Fruit fly (Drosophila melanogaster) whole organism: ENCODE data around the gene CG6106.
A peak's percentile ranks its signal among the peaks of the same experiment; 100 is the strongest.

Source experiments
- CG8478 ChIP-seq: fragments of >200 bp; optimal IDR thresholded peaks from 2 replicates; lab custom pipeline; 2018; ENCODE audit warnings: inconsistent platforms
- Dll ChIP-seq: fragments of >200 bp; optimal IDR thresholded peaks from 2 replicates; lab custom pipeline; 2017
- EcR ChIP-seq, 2 experiments: fragments of >200 bp; optimal IDR thresholded peaks; 2 replicates each; lab custom pipeline; 2017; ENCODE audit warnings: missing biosample characterization in 2 of 2, missing genetic modification characterization in 2 of 2, missing genetic modification reagents in 2 of 2
- pan ChIP-seq: fragments of >200 bp; optimal IDR thresholded peaks from 2 replicates; lab custom pipeline; 2017
- psq ChIP-seq: fragments of >200 bp; optimal IDR thresholded peaks from 2 replicates; lab custom pipeline; 2017
- usp ChIP-seq: fragments of >200 bp; optimal IDR thresholded peaks from 2 replicates; lab custom pipeline; 2017; ENCODE audit warnings: missing biosample characterization, missing genetic modification characterization, mixed read lengths

The CG6106 gene

dm6 chrX:18406593-18407393 lies 48.1 kb downstream of the CG6106 start:
- TF ChIP-seq usp (GFP tag; lab: Kevin White, UChicago): no peak
- no peak for TF ChIP-seq Dll (lab: Kevin White, UChicago)
- TF ChIP-seq pan: no peak
- TF ChIP-seq psq (lab: Kevin White, UChicago): no peak
- no peak for TF ChIP-seq EcR (GFP tag; optimal IDR thresholded peaks at IDR 0.05; lab: Kevin White, UChicago)
- TF ChIP-seq CG8478 (lab: Kevin White, UChicago): no peak

- TF ChIP-seq pan: no peak
- TF ChIP-seq Dll (lab: Kevin White, UChicago): no peak
- TF ChIP-seq usp (GFP tag; lab: Kevin White, UChicago): no peak
- no peak for TF ChIP-seq EcR (GFP tag; optimal IDR thresholded peaks at IDR 0.05; lab: Kevin White, UChicago)
- no peak for TF ChIP-seq CG8478 (lab: Kevin White, UChicago)
- no peak for TF ChIP-seq psq (lab: Kevin White, UChicago)
Measured at dm6 chrX:18407394-18407721, 48.7 kb downstream of the CG6106 start.

- TF ChIP-seq pan: no peak
- peak; percentile 16 for TF ChIP-seq Dll (lab: Kevin White, UChicago)
Measured at dm6 chrX:18409449-18409848, 50.8 kb downstream of the CG6106 start.

DNA sequence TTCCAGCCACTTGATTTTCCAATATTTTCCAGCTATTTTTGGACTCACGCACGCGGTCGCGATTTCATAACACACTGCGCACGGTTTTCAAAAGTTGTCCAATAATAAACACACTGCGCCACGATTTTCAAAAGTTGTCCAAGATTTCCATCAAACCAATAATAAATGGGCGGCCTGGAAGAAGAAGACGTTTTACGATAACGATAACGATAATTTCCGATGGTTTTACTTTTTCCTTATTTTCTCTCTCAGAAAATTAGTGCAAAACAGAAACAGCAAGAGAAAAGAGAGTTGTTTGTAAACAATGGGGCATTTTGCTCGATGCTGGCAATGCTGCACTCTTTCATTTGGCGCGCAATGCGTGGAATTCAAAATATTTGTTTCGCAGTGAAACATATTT lies 51.3 kb downstream of the CG6106 start, which contains the start of gene Nt5b:
TSS of gene Nt5b (minus strand) at position 207 of the 400 bp plus-strand sequence.
- TF ChIP-seq EcR (GFP tag; optimal IDR thresholded peaks at IDR 0.05; lab: Kevin White, UChicago): no peak
- no peak for TF ChIP-seq pan
- TF ChIP-seq psq (lab: Kevin White, UChicago): no peak
- TF ChIP-seq CG8478 (lab: Kevin White, UChicago): no peak
- TF ChIP-seq Dll (lab: Kevin White, UChicago): no peak
- no peak for TF ChIP-seq usp (GFP tag; lab: Kevin White, UChicago)
